Worm (Caenorhabditis elegans): ENCODE results near the gene rpoa-49.

Gene rpoa-49

DNA sequence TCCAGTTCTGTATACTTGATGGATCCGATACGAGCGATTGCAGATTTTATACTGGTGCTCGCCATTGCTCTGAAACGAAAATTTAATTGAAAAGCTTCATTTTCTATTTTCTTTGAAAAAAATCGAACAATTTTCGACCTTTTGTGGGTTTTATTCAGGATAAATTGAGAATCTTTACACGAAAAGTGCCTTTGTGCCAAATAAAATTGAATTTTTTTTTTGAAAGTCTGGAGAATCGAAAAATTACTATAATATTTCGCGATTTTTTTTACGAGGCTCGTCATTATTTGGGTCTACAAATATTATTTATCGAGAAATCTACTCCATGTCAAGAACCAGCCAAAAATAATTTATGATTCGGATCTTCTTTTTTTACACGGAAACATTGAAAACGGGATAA lies 2.9 kb upstream of the rpoa-49 start, which contains the start of gene F23F1.10:
F23F1.10 (minus strand) TSS at position 69 of the 400 bp plus-strand sequence.
- no peak for TF ChIP-seq T22C8.4 (GFP tag; IDR thresholded peaks at IDR 0.05)

DNA sequence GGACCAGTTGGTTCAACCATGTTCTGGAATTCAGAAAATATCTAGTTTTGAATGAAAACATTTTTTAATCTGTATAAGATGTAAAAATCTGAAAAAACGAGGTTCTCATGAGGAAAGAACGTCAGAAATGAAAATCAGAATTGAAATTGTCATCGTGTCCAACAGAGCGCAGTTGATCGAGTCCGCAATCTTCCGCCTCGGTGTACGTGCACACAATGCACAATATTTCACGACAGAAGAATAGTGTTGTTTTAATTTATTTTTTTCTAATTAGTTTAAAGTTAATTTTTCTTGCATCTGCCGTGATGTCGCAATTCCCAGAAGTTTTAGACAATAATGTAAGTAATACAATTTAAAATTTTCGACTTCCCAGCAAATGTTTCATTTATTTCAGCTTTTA lies 1.2 kb upstream of the rpoa-49 start, which contains the start of gene nfyc-1:
nfyc-1 (plus strand) TSS at position 268 of the 400 bp plus-strand sequence.
- no peak for TF ChIP-seq flt-1 (GFP tag; IDR thresholded peaks at IDR 0.05)
- no peak for TF ChIP-seq ref-1 (GFP tag; conservative IDR thresholded peaks at IDR 0.05)
- TF ChIP-seq med-1 (GFP tag; optimal IDR thresholded peaks at IDR 0.05; ENCODE audit: insufficient read depth): no peak
- TF ChIP-seq ztf-29 (GFP tag; IDR thresholded peaks at IDR 0.05): no peak
- no peak for TF ChIP-seq tab-1 (GFP tag; IDR thresholded peaks at IDR 0.05)
- no peak for TF ChIP-seq T22C8.4 (GFP tag; IDR thresholded peaks at IDR 0.05)
- no peak for TF ChIP-seq klf-2 (GFP tag; conservative IDR thresholded peaks at IDR 0.05)

DNA sequence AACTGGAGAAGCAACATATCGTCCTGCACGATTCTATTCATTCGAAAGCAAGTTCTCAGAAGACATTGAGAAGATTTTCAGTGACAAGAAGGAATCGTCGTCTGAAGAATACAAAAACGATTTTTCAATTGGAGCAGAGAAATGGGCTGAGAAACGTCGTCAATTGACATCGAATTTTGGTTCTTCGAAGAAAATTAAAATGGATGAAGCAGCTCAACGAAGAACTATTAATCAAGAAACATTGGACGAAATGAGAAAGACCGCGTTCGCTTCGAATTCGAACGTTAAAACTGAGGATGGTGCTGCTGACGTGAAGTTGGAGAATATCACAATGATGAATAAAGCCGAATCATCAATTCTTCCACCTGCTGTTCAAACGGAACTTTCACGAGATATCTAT lies 1.3 kb downstream of the rpoa-49 start, which contains the start of gene rpt-4:
rpt-4 (minus strand) TSS at position 101 of the 400 bp plus-strand sequence.
- no peak for TF ChIP-seq cog-1 (tag; optimal IDR thresholded peaks at IDR 0.05)
- no peak for TF ChIP-seq T22C8.4 (GFP tag; IDR thresholded peaks at IDR 0.05)
- TF ChIP-seq med-1 (GFP tag; optimal IDR thresholded peaks at IDR 0.05; ENCODE audit: insufficient read depth): no peak

DNA sequence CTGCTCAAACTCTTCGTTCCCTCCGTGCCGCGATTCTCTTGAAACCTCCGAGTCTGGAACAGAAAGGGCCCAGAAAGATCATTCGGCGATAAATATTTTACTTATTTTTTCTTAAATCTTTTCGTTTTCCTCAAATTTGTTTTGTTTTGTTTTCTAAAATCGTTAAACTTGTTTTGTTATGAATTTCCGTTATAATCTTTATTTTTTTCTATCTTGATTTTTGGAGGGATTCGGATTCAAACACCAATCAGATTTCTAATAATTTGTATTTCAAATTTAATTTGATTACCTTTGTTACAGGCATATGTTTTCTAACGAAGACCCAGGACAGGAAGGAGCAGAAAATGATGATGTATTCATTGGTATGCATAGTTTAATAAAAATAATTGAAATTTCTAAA lies 2.4 kb downstream of the rpoa-49 start, which contains the start of gene C23H3.5:
C23H3.5 (plus strand) TSS at position 301 of the 400 bp plus-strand sequence.
- TF ChIP-seq T22C8.4 (GFP tag; IDR thresholded peaks at IDR 0.05): no peak
- no peak for TF ChIP-seq flt-1 (GFP tag; IDR thresholded peaks at IDR 0.05)
- no peak for TF ChIP-seq tab-1 (GFP tag; IDR thresholded peaks at IDR 0.05)
- no peak for TF ChIP-seq klf-2 (GFP tag; conservative IDR thresholded peaks at IDR 0.05)
- no peak for TF ChIP-seq ztf-23 (GFP tag; IDR thresholded peaks at IDR 0.05)
- TF ChIP-seq med-1 (GFP tag; optimal IDR thresholded peaks at IDR 0.05; ENCODE audit: insufficient read depth): no peak
- TF ChIP-seq ref-1 (GFP tag; conservative IDR thresholded peaks at IDR 0.05): no peak
- no peak for TF ChIP-seq cog-1 (tag; optimal IDR thresholded peaks at IDR 0.05)
- no peak for TF ChIP-seq ztf-29 (GFP tag; IDR thresholded peaks at IDR 0.05)

DNA sequence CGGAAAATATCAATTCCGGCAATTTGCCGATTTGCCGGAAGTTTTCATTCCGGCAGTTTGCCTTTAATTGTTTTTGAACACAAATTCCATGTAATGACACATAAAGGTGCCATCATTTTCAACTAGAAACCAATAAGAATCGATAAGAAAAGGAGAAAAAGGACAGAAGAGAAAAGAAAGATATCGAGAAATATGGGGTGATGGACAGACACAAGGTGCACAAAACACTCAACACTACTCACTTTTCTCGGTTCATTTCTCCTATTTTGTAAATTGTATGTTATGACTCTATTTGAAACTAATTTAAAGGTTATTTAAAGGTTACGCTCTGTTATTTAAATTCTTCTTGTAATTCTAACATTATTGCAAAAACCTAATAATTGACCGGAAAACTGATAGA lies 6.0 kb downstream of the rpoa-49 start:
- TF ChIP-seq ref-1 (GFP tag; conservative IDR thresholded peaks at IDR 0.05) (no peak), T22C8.4 (GFP tag; IDR thresholded peaks at IDR 0.05) (no peak), ztf-23 (GFP tag; IDR thresholded peaks at IDR 0.05) (no peak), flt-1 (GFP tag; IDR thresholded peaks at IDR 0.05) (no peak), med-1 (GFP tag; optimal IDR thresholded peaks at IDR 0.05; ENCODE audit: insufficient read depth) (no peak), cog-1 (tag; optimal IDR thresholded peaks at IDR 0.05) (no peak), klf-2 (GFP tag; conservative IDR thresholded peaks at IDR 0.05) (no peak), tab-1 (GFP tag; IDR thresholded peaks at IDR 0.05) (no peak), ztf-29 (GFP tag; IDR thresholded peaks at IDR 0.05) (no peak)

DNA sequence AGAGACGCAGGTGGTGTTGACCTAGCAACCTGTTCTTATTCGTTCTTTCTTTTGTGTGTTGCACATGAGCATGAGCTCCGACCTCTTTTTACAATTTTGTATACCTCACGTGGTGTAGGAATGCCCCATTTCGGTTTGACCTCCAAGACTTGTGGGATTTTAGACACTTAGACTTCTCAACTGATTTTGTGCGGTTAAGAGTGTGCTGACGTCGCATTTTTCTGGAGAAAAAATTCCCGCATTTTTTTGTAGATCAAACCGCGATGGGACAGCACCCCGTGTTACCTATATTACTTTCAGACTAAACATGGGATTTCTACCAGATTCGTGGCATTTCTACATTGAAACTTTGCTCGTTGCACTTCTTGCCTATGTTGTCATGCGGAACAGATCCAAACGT lies 6.5 kb downstream of the rpoa-49 start, which contains the start of gene sptl-1:
sptl-1 (plus strand) TSS at position 301 of the 400 bp plus-strand sequence.
- TF ChIP-seq T22C8.4 (GFP tag; IDR thresholded peaks at IDR 0.05): no peak
- no peak for TF ChIP-seq ref-1 (GFP tag; conservative IDR thresholded peaks at IDR 0.05)
- TF ChIP-seq med-1 (GFP tag; optimal IDR thresholded peaks at IDR 0.05; ENCODE audit: insufficient read depth): no peak
- no peak for TF ChIP-seq ztf-23 (GFP tag; IDR thresholded peaks at IDR 0.05)

DNA sequence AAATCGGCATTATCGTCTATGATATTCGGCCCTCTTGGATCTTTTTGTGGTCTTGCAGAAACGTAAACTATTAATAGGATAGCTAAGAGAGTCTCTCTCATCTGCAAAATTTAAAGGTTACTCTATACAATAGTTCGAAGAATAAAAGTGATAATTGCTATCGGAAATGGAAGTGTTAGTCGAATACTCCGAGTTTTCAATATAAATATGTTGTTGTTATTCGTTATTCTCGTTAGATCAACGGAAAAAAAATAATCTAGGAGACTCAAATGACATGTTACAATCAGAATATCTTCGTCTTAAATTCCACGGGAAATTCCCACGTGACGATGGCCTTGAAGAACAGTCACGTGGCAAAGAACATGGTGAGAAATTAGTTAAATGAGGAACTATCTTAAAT lies 10.4 kb downstream of the rpoa-49 start, which contains the start of gene tre-5:
tre-5 (minus strand) TSS at position 101 of the 400 bp plus-strand sequence.
- TF ChIP-seq flt-1 (GFP tag; IDR thresholded peaks at IDR 0.05) (no peak), med-1 (GFP tag; optimal IDR thresholded peaks at IDR 0.05; ENCODE audit: insufficient read depth) (no peak)

DNA sequence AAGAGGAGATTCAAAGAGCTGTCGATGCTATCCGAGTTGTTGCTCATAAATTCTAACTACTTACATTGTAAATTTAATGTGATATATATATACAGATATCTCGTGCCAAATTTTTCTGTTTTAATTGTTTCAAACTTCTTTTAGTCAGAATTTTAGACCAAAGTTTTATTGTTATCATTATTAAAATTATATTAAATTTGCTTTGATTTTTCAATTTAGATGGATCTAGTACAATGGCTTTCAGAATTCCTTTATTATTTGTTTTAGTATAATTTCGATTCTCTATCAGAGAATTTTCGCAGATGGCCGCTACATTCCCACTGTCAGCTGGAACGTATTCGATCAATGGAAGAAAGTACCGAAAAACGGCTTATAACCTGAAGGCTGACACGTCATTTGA lies 12.5 kb downstream of the rpoa-49 start, which contains the start of gene ascc-1:
ascc-1 (plus strand) TSS at position 301 of the 400 bp plus-strand sequence.
- TF ChIP-seq klf-2 (GFP tag; conservative IDR thresholded peaks at IDR 0.05) (no peak), ref-1 (GFP tag; conservative IDR thresholded peaks at IDR 0.05) (no peak), ztf-23 (GFP tag; IDR thresholded peaks at IDR 0.05) (no peak), med-1 (GFP tag; optimal IDR thresholded peaks at IDR 0.05; ENCODE audit: insufficient read depth) (no peak), cog-1 (tag; optimal IDR thresholded peaks at IDR 0.05) (no peak)

DNA sequence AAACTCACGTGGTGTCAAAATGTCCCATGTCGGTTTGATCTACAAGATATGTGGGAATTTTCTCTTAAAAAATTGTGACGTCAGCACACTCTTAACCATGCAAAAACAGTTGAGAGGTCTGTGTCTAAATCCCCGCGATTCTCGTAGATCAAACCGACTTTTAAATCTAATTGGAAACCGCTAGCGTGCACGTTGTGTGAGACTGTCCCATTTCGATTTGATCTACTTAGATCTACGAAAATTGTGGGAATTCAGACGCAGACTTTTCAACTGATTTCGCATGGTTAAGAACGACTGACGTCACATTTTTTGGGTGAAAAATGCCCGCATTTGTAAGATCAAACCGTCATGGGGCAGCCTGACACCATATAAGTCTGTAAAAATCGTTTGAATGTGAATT lies 13.0 kb downstream of the rpoa-49 start:
- TF ChIP-seq flt-1 (GFP tag; IDR thresholded peaks at IDR 0.05) (no peak), T22C8.4 (GFP tag; IDR thresholded peaks at IDR 0.05) (no peak), klf-2 (GFP tag; conservative IDR thresholded peaks at IDR 0.05) (no peak), ref-1 (GFP tag; conservative IDR thresholded peaks at IDR 0.05) (no peak), tab-1 (GFP tag; IDR thresholded peaks at IDR 0.05) (no peak)

DNA sequence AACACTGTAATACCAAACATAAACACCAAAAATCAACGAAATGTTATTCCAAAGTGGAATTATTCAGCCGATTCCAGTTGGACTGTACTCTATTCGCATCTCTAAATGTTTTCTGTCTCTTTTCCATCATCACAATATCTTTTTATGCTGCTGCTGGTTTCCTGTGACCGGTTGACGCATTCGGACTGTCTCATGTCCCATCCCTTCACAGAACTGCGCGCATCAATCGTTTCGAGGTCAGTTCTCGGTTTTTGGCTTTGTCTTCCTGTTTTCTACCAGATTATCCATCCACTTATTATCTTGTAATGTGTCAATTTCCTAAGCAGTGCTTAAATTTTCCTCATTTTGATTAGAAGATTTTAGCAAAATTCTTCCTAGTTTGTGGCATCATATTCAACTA lies 15.2 kb downstream of the rpoa-49 start:
- no peak for TF ChIP-seq med-1 (GFP tag; optimal IDR thresholded peaks at IDR 0.05; ENCODE audit: insufficient read depth)
- no peak for TF ChIP-seq tab-1 (GFP tag; IDR thresholded peaks at IDR 0.05)
- no peak for TF ChIP-seq ref-1 (GFP tag; conservative IDR thresholded peaks at IDR 0.05)
- TF ChIP-seq flt-1 (GFP tag; IDR thresholded peaks at IDR 0.05): no peak
- no peak for TF ChIP-seq ztf-29 (GFP tag; IDR thresholded peaks at IDR 0.05)
- TF ChIP-seq T22C8.4 (GFP tag; IDR thresholded peaks at IDR 0.05): no peak
- no peak for TF ChIP-seq klf-2 (GFP tag; conservative IDR thresholded peaks at IDR 0.05)
- no peak for TF ChIP-seq ztf-23 (GFP tag; IDR thresholded peaks at IDR 0.05)
- TF ChIP-seq cog-1 (tag; optimal IDR thresholded peaks at IDR 0.05): no peak

DNA sequence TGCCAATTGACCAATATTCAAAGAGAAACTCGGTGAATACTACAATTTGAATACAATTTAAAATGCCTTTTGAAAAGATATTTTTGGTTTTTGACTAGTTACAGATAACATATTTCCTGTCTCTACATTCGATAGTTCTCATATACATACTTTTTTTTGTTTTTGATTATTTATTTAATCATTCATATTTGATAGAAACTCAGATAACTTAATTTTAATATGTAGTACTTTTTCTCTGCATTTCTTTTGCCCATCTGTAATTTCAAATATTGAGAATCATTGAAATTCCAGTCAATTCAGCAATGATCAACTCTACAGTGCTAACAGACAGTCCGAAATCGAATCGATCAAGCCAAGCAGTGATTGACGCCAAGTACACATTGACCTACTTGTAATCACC lies 16.2 kb downstream of the rpoa-49 start, which contains the start of gene C23H3.2:
C23H3.2 (plus strand) TSS at position 301 of the 400 bp plus-strand sequence.
- TF ChIP-seq med-1 (GFP tag; optimal IDR thresholded peaks at IDR 0.05; ENCODE audit: insufficient read depth) (no peak), ztf-23 (GFP tag; IDR thresholded peaks at IDR 0.05) (no peak), ztf-29 (GFP tag; IDR thresholded peaks at IDR 0.05) (no peak), tab-1 (GFP tag; IDR thresholded peaks at IDR 0.05) (no peak), flt-1 (GFP tag; IDR thresholded peaks at IDR 0.05) (no peak), ref-1 (GFP tag; conservative IDR thresholded peaks at IDR 0.05) (no peak), klf-2 (GFP tag; conservative IDR thresholded peaks at IDR 0.05) (no peak), T22C8.4 (GFP tag; IDR thresholded peaks at IDR 0.05) (no peak), cog-1 (tag; optimal IDR thresholded peaks at IDR 0.05) (no peak)
